Fruit fly (Drosophila melanogaster): ENCODE results near the gene Prx6a.
A peak's percentile ranks its signal among the peaks of the same experiment; 100 is the strongest.

The Prx6a gene

DNA sequence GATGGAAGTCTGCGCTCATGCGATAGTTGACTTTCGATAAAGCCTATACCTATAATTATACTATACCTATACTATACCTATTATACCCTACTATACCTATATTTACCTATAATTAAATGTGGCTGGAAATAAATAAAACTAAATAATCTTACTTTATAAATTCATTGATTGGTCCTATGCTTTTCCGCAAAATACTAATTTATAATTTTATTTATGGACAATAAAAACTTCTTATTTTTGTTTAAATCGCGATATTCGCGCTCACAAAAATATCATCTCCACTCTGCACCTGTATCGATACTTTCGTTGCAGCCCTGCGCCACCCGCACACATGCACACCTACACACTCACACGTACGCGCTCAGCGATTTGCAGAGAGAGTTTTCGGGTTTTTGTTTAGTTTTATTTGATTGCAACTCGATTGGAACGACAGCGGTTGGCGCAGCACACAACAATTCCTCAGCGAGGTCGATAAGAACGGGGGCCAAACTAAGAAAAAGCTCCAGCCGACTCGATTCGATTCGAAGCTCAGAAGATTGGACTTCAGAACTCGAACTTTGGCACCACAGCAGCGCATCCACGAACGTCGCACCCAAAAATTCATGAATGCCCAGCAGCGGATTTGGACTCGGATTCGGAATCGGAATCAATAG is 3.4 kb downstream of the Prx6a start, which contains the start of gene CG8814 (continued):
- TF ChIP-seq CG3032 (tag; optimal IDR thresholded peaks at IDR 0.05) = peak; percentile 59
- peak; percentile 50 for TF ChIP-seq Met (GFP tag; optimal IDR thresholded peaks at IDR 0.05)
- TF ChIP-seq Sox15 (GFP tag; optimal IDR thresholded peaks at IDR 0.05) = peak; percentile 60
- TF ChIP-seq CG8319 (GFP tag; optimal IDR thresholded peaks at IDR 0.05) = no peak
- TF ChIP-seq OdsH (GFP tag; optimal IDR thresholded peaks at IDR 0.05) = peak; percentile 63
- peak; percentile 27 for TF ChIP-seq Sox102F (GFP tag; optimal IDR thresholded peaks at IDR 0.05)
- peak; percentile 39 for TF ChIP-seq CG4318 (GFP tag; optimal IDR thresholded peaks at IDR 0.05)
- peak; percentile 53 for TF ChIP-seq Lpt (GFP tag; optimal IDR thresholded peaks at IDR 0.05)
- TF ChIP-seq Eip75B (GFP tag; optimal IDR thresholded peaks at IDR 0.05) = peak; percentile 18
- peak; percentile 46 for TF ChIP-seq Blimp-1 (GFP tag; optimal IDR thresholded peaks at IDR 0.05)
- peak; percentile 88 for TF ChIP-seq ss (GFP tag; optimal IDR thresholded peaks at IDR 0.05)
- peak; percentile 68 for TF ChIP-seq Eip93F (GFP tag; optimal IDR thresholded peaks at IDR 0.05)
- TF ChIP-seq CG6792 (GFP tag; optimal IDR thresholded peaks at IDR 0.05) = peak; percentile 60

DNA sequence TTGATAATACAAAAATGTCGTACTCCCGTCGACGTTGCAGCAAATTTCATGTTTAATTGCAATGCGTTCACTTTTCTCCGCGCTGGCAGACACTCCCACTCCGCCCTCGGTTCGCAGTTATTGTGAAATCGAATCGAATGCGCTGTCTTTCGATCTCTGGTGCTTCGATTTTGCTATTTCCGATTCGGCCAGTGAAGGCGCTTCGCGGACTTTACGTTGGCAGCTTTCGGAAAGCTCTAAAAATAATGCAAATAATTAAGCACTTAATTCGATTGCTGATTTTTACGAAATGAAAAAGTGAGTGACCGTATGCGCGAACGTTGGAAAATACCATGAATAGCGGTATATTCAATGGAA is 3.9 kb downstream of the Prx6a start, which contains the start of gene Ifrd1:
TSS of gene Ifrd1 (minus strand) at position 305 of the 357 bp plus-strand sequence.
- TF ChIP-seq CG11762 (GFP tag; optimal IDR thresholded peaks at IDR 0.05; ENCODE audit: insufficient read depth) = no peak
- TF ChIP-seq fd85E (GFP tag; optimal IDR thresholded peaks at IDR 0.05) = peak; percentile 2
- peak; percentile 23 for TF ChIP-seq vri (GFP tag; optimal IDR thresholded peaks at IDR 0.05)
- no peak for TF ChIP-seq cyc (GFP tag; optimal IDR thresholded peaks at IDR 0.05)
- no peak for TF ChIP-seq CG9139 (GFP tag; optimal IDR thresholded peaks at IDR 0.05)
- peak; percentile 29; the same call in 1 of the 3 replicates for TF ChIP-seq CG6163 (GFP tag; IDR thresholded peaks at IDR 0.05)

DNA sequence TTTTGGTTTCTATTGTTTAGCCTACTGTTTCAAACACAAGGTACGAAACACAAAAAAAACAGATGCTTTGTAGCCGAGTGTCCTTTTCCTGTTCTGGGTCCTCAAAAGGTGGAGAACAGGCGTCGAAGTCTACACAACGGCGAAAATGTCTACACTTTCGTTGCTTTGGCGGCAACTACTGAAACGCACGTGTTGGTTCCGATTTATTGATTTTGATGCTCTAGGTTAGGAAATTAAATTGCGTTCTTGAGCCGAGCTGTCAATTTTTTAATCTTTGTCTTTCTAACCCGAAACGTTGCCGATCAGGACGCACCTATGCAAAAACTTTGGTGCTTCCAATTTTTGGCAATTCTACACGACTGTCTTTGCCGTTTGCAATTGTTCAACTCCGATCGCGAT is 4.3 kb downstream of the Prx6a start:
- no peak for TF ChIP-seq Smox (GFP tag; optimal IDR thresholded peaks at IDR 0.05)
- no peak for TF ChIP-seq CG6163 (GFP tag; IDR thresholded peaks at IDR 0.05)
- no peak for TF ChIP-seq CG6792 (GFP tag; optimal IDR thresholded peaks at IDR 0.05)
- peak; percentile 19 for TF ChIP-seq Eip78C (GFP tag)

DNA sequence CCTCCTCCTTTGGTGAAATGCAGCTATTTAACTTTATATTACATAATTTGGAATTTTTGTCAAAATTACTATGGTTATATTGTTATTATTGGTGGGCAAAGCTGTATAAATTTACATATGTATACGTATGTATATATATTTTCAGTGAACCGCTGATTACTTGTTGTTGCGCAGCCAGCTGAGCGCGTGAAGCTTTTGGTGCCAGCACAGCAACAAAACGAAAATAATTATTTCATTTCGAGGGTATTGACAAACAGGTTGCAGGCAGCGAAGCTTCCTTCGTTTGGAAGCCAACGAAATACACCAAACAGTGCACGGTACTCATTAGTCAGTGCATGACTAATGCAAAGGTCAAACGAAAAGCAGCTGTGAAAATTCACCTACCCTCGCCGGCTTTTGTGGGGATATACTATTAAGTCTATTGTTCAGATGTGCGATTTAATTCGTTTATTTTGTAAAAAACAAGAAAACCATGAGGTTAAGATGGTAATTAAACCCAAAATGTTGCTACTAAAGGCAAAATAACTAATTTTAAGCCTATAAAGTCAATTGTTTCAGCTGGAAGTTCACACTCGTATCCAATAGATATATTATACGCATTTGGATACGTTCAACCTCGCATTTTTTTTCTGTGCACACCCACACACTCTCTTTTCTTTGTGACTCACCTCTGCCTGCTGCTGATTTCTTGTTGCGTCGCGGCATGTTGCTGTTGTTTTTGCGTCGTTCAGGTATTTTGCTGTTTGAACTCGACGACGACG is 4.9 kb downstream of the Prx6a start:
- TF ChIP-seq topi (GFP tag; optimal IDR thresholded peaks at IDR 0.05) (peak; percentile 57), Ets21C (GFP tag; optimal IDR thresholded peaks at IDR 0.05) (peak; percentile 37), achi (GFP tag; optimal IDR thresholded peaks at IDR 0.05) (peak; percentile 42), salr (GFP tag; optimal IDR thresholded peaks at IDR 0.05) (peak in 1 of 2 experiments; percentile 31), esn (GFP tag; optimal IDR thresholded peaks at IDR 0.05) (peak; percentile 67), CG6276 (GFP tag; optimal IDR thresholded peaks at IDR 0.05) (peak; percentile 12), dac (GFP tag; optimal IDR thresholded peaks at IDR 0.05) (peak; percentile 8), svp (GFP tag) (peak; percentile 84), CG31627 (GFP tag; optimal IDR thresholded peaks at IDR 0.05) (peak; percentile 62), Smox (GFP tag; optimal IDR thresholded peaks at IDR 0.05) (peak; percentile 36), CG8119 (GFP tag; IDR thresholded peaks at IDR 0.05) (peak; percentile 70; the same call in 2 of the 3 replicates), spab (GFP tag; optimal IDR thresholded peaks at IDR 0.05) (peak; percentile 37), fd59A (GFP tag; optimal IDR thresholded peaks at IDR 0.05) (peak; percentile 38), Sox14 (GFP tag; optimal IDR thresholded peaks at IDR 0.05) (peak; percentile 80), lz (GFP tag; optimal IDR thresholded peaks at IDR 0.05) (peak; percentile 61), Hr38 (GFP tag; optimal IDR thresholded peaks at IDR 0.05) (no peak), Sox102F (GFP tag; optimal IDR thresholded peaks at IDR 0.05) (peak; percentile 39), vri (GFP tag; optimal IDR thresholded peaks at IDR 0.05) (peak; percentile 59), CG11902 (GFP tag; optimal IDR thresholded peaks at IDR 0.05) (no peak), CG7368 (GFP tag; optimal IDR thresholded peaks at IDR 0.05) (peak; percentile 33), CG4318 (GFP tag; optimal IDR thresholded peaks at IDR 0.05) (no peak), fkh (GFP tag; optimal IDR thresholded peaks at IDR 0.05) (no peak), Blimp-1 (GFP tag; optimal IDR thresholded peaks at IDR 0.05) (peak; percentile 16), Met (GFP tag; optimal IDR thresholded peaks at IDR 0.05) (peak; percentile 53), CG10631 (GFP tag; optimal IDR thresholded peaks at IDR 0.05) (peak; percentile 41), CG6854 (GFP tag; optimal IDR thresholded peaks at IDR 0.05) (no peak), ss (GFP tag; optimal IDR thresholded peaks at IDR 0.05) (peak in 1 of 2 experiments; percentile 34), CG11294 (GFP tag; IDR thresholded peaks at IDR 0.05) (peak; percentile 47), CG1621 (tag; optimal IDR thresholded peaks at IDR 0.05) (no peak)
